Worm (Caenorhabditis elegans) whole organism, young adult: Measurements from ENCODE around the gene arrd-7.

Experiments used
- C06A6.2 ChIP-seq: fragments of 200-800 bp; sonication (Bioruptor generic); conservative IDR thresholded peaks from 2 replicates; pipeline ENCODE4 v1.3.6; 2022; ENCODE audit warnings: missing genetic modification characterization, missing compliant biosample characterization
- C17E4.6 ChIP-seq: fragments of 200-800 bp; sonication (Bioruptor generic); IDR thresholded peaks from 2 replicates; pipeline ENCODE4 v1.3.6; 2022; ENCODE audit warnings: missing genetic modification reagents, missing genetic modification characterization, missing compliant biosample characterization
- D2030.7 ChIP-seq: fragments of 200-800 bp; sonication (Bioruptor generic); IDR thresholded peaks from 2 replicates; pipeline ENCODE4 v1.3.6; 2022; ENCODE audit warnings: missing genetic modification reagents, missing genetic modification characterization, missing compliant biosample characterization
- F10E7.11 ChIP-seq: sonication (generic microtip); optimal IDR thresholded peaks from 2 replicates; lab custom pipeline; 2017; ENCODE audit warnings: mild to moderate bottlenecking, missing genetic modification characterization, moderate library complexity, missing compliant biosample characterization
- F22D6.2 ChIP-seq: sonication (generic microtip); optimal IDR thresholded peaks from 2 replicates; lab custom pipeline; 2016; ENCODE audit warnings: mild to moderate bottlenecking, missing genetic modification characterization, missing compliant biosample characterization
- F23B12.7 ChIP-seq: sonication (generic microtip); optimal IDR thresholded peaks from 2 replicates; lab custom pipeline; 2017; ENCODE audit warnings: missing genetic modification characterization, mild to moderate bottlenecking, missing compliant biosample characterization, antibody characterized with exemption, moderate library complexity; ENCODE audit not compliant: insufficient read depth
- F37B4.10 ChIP-seq: fragments of 200-800 bp; sonication (Bioruptor generic); IDR thresholded peaks from 2 replicates; pipeline ENCODE4 v1.3.6; 2022; ENCODE audit warnings: missing genetic modification characterization, missing compliant biosample characterization
- K12H6.12 ChIP-seq: fragments of 200-800 bp; sonication (Bioruptor generic); optimal IDR thresholded peaks from 2 replicates; lab custom pipeline; 2018; ENCODE audit warnings: mild to moderate bottlenecking, missing genetic modification characterization, missing compliant biosample characterization
- Y53F4B.3 ChIP-seq: fragments of 200-800 bp; sonication (Bioruptor generic); IDR thresholded peaks from 2 replicates; pipeline ENCODE4 v1.3.6; 2022; ENCODE audit warnings: missing genetic modification reagents, missing genetic modification characterization, missing compliant biosample characterization
- Y53G8AR.9 ChIP-seq: fragments of 200-800 bp; sonication (Bioruptor generic); conservative IDR thresholded peaks from 2 replicates; pipeline ENCODE4 v1.3.6; 2022; ENCODE audit warnings: missing genetic modification reagents, missing genetic modification characterization, missing compliant biosample characterization
- Y56A3A.18 ChIP-seq: fragments of 200-800 bp; sonication (Bioruptor generic); IDR thresholded peaks from 2 replicates; pipeline ENCODE4 v1.3.6; 2022; ENCODE audit warnings: missing genetic modification reagents, missing genetic modification characterization, missing compliant biosample characterization
- Y67H2A.10 ChIP-seq: fragments of 200-800 bp; sonication (Bioruptor generic); conservative IDR thresholded peaks from 2 replicates; pipeline ENCODE4 v1.3.6; 2022; ENCODE audit warnings: missing genetic modification reagents, missing genetic modification characterization, missing compliant biosample characterization
- Y95B8A.8 ChIP-seq: fragments of 200-800 bp; sonication (Bioruptor generic); IDR thresholded peaks from 2 replicates; pipeline ENCODE4 v1.3.6; 2022; ENCODE audit warnings: missing genetic modification reagents, missing genetic modification characterization, missing compliant biosample characterization
- ama-1 ChIP-seq, 3 experiments: fragments of 150-350 bp in 1 of 3; sonication (generic microtip) in 2 of 3; optimal IDR thresholded peaks; 2 replicates each; lab custom pipeline; 2014 to 2018; ENCODE audit warnings: missing biosample characterization in 2 of 3, missing genetic modification characterization in 2 of 3, missing genetic modification reagents in 2 of 3
- bed-2 ChIP-seq: fragments of 200-800 bp; sonication (Bioruptor generic); IDR thresholded peaks from 2 replicates; pipeline ENCODE4 v1.3.6; 2022; ENCODE audit warnings: missing genetic modification reagents, missing genetic modification characterization, missing compliant biosample characterization
- cebp-2 ChIP-seq: fragments of 200-800 bp; sonication (Bioruptor generic); IDR thresholded peaks from 2 replicates; pipeline ENCODE4 v1.3.6; 2022; ENCODE audit warnings: missing genetic modification characterization, missing compliant biosample characterization
- ceh-79 ChIP-seq: sonication (generic microtip); optimal IDR thresholded peaks from 2 replicates; lab custom pipeline; 2017; ENCODE audit warnings: mild to moderate bottlenecking, missing genetic modification characterization, missing compliant biosample characterization
- chd-7 ChIP-seq: sonication (generic microtip); optimal IDR thresholded peaks from 2 replicates; lab custom pipeline; 2016; ENCODE audit warnings: mild to moderate bottlenecking, missing genetic modification characterization, moderate library complexity, missing compliant biosample characterization
- die-1 ChIP-seq: sonication (generic microtip); optimal IDR thresholded peaks from 2 replicates; lab custom pipeline; 2016; ENCODE audit warnings: missing genotype, mild to moderate bottlenecking, missing genetic modification characterization, missing compliant biosample characterization
- dpl-1 ChIP-seq: fragments of 150-350 bp; optimal IDR thresholded peaks from 2 replicates; lab custom pipeline; 2014; ENCODE audit warnings: missing biosample characterization, missing genetic modification reagents, missing genetic modification characterization
- fkh-3 ChIP-seq: sonication (generic microtip); optimal IDR thresholded peaks from 2 replicates; lab custom pipeline; 2016; ENCODE audit warnings: mild to moderate bottlenecking, missing genetic modification characterization, missing compliant biosample characterization
- gei-17 ChIP-seq: fragments of 200-800 bp; sonication (Bioruptor generic); optimal IDR thresholded peaks from 2 replicates; lab custom pipeline; 2018; ENCODE audit warnings: mild to moderate bottlenecking, missing genetic modification characterization, missing compliant biosample characterization
- hlh-26 ChIP-seq: fragments of 200-800 bp; sonication (Bioruptor generic); conservative IDR thresholded peaks from 2 replicates; pipeline ENCODE4 v1.3.6; 2022; ENCODE audit warnings: missing genetic modification reagents, missing genetic modification characterization, missing compliant biosample characterization
- hmg-1.2 ChIP-seq: fragments of 200-800 bp; sonication (Bioruptor generic); IDR thresholded peaks from 2 replicates; pipeline ENCODE4 v1.3.6; 2022; ENCODE audit warnings: missing genetic modification reagents, missing genetic modification characterization, missing compliant biosample characterization
- hmg-20 ChIP-seq: fragments of 200-800 bp; sonication (Bioruptor generic); IDR thresholded peaks from 2 replicates; pipeline ENCODE4 v1.3.6; 2022; ENCODE audit warnings: missing genetic modification reagents, missing genetic modification characterization, missing compliant biosample characterization
- let-526 ChIP-seq: fragments of 200-800 bp; sonication (Bioruptor generic); IDR thresholded peaks from 2 replicates; pipeline ENCODE4 v1.3.6; 2022; ENCODE audit warnings: missing genetic modification reagents, missing genetic modification characterization, missing compliant biosample characterization
- lir-1 ChIP-seq: fragments of 200-800 bp; sonication (Bioruptor generic); conservative IDR thresholded peaks from 2 replicates; pipeline ENCODE4 v1.3.6; 2022; ENCODE audit warnings: missing genetic modification reagents, missing genetic modification characterization, missing compliant biosample characterization
- lsl-1 ChIP-seq: fragments of 200-800 bp; sonication (Bioruptor generic); optimal IDR thresholded peaks from 2 replicates; lab custom pipeline; 2018; ENCODE audit warnings: mild to moderate bottlenecking, missing genetic modification characterization, moderate library complexity, missing compliant biosample characterization
- lsy-27 ChIP-seq: sonication (generic microtip); optimal IDR thresholded peaks from 2 replicates; lab custom pipeline; 2017; ENCODE audit warnings: missing genetic modification characterization, mild to moderate bottlenecking, missing compliant biosample characterization, antibody characterized with exemption, missing genotype, borderline replicate concordance; ENCODE audit not compliant: insufficient read depth
- madf-6 ChIP-seq: fragments of 200-800 bp; sonication (Bioruptor generic); IDR thresholded peaks from 2 replicates; pipeline ENCODE4 v1.3.6; 2022; ENCODE audit warnings: missing genetic modification reagents, missing genetic modification characterization, missing compliant biosample characterization
- mel-28 ChIP-seq: sonication (generic microtip); optimal IDR thresholded peaks from 2 replicates; lab custom pipeline; 2016; ENCODE audit warnings: borderline replicate concordance, mild to moderate bottlenecking, missing genetic modification characterization, missing compliant biosample characterization
- nfya-2 ChIP-seq: fragments of 200-800 bp; sonication (Bioruptor generic); IDR thresholded peaks from 2 replicates; pipeline ENCODE4 v1.3.6; 2022; ENCODE audit warnings: missing genetic modification reagents, missing genetic modification characterization, missing compliant biosample characterization
- nfyb-1 ChIP-seq: fragments of 200-800 bp; sonication (Bioruptor generic); IDR thresholded peaks from 2 replicates; pipeline ENCODE4 v1.3.6; 2022; ENCODE audit warnings: missing genetic modification reagents, missing genetic modification characterization, missing compliant biosample characterization
- nhr-120 ChIP-seq: fragments of 200-800 bp; sonication (Bioruptor generic); IDR thresholded peaks from 2 replicates; pipeline ENCODE4 v1.3.6; 2022; ENCODE audit warnings: missing genetic modification characterization, missing compliant biosample characterization
- pbrm-1 ChIP-seq: fragments of 200-800 bp; sonication (Bioruptor generic); IDR thresholded peaks from 2 replicates; pipeline ENCODE4 v1.3.6; 2022; ENCODE audit warnings: missing genetic modification reagents, missing genetic modification characterization, missing compliant biosample characterization
- rcor-1 ChIP-seq: fragments of 200-800 bp; sonication (Bioruptor generic); IDR thresholded peaks from 2 replicates; pipeline ENCODE4 v1.3.6; 2022; ENCODE audit warnings: missing genetic modification reagents, missing genetic modification characterization, missing compliant biosample characterization
- sea-2 ChIP-seq: fragments of 200-800 bp; sonication (Bioruptor generic); IDR thresholded peaks from 2 replicates; pipeline ENCODE4 v1.3.6; 2022; ENCODE audit warnings: missing genetic modification characterization, missing compliant biosample characterization
- snpc-1.1 ChIP-seq: sonication (generic microtip); optimal IDR thresholded peaks from 2 replicates; lab custom pipeline; 2017; ENCODE audit warnings: missing genetic modification characterization, mild to moderate bottlenecking, missing compliant biosample characterization, antibody characterized with exemption, moderate library complexity, missing genotype, missing genetic modification reagents; ENCODE audit not compliant: insufficient read depth
- snpc-4 ChIP-seq, 5 experiments: fragments of 150-350 bp in 1 of 5; sonication (generic microtip) in 4 of 5; optimal IDR thresholded peaks; 2 replicates each; lab custom pipeline; 2014 to 2018; ENCODE audit warnings: missing genetic modification characterization in 5 of 5, missing biosample characterization in 3 of 5, antibody characterized with exemption in 2 of 5, mild to moderate bottlenecking in 2 of 5, missing compliant biosample characterization in 2 of 5, missing genotype in 2 of 5, moderate library complexity in 2 of 5, missing genetic modification reagents in 1 of 5
- somi-1 ChIP-seq: fragments of 200-800 bp; sonication (Bioruptor generic); optimal IDR thresholded peaks from 2 replicates; lab custom pipeline; 2018; ENCODE audit warnings: mild to moderate bottlenecking, missing genetic modification characterization, missing compliant biosample characterization
- tbx-9 ChIP-seq: sonication (generic microtip); optimal IDR thresholded peaks from 2 replicates; lab custom pipeline; 2016; ENCODE audit warnings: borderline replicate concordance, missing genetic modification characterization, inconsistent platforms, missing compliant biosample characterization
- unc-130 ChIP-seq: sonication (generic microtip); optimal IDR thresholded peaks from 2 replicates; lab custom pipeline; 2016; ENCODE audit warnings: missing genetic modification reagents, missing genetic modification characterization, missing compliant biosample characterization
- xnd-1 ChIP-seq: sonication (generic microtip); optimal IDR thresholded peaks from 2 replicates; lab custom pipeline; 2016; ENCODE audit warnings: missing genotype, missing genetic modification reagents, missing genetic modification characterization, missing compliant biosample characterization
- zim-3 ChIP-seq: sonication (generic microtip); optimal IDR thresholded peaks from 2 replicates; lab custom pipeline; 2017; ENCODE audit warnings: mild to moderate bottlenecking, missing genetic modification characterization, moderate library complexity, missing compliant biosample characterization
- ztf-25 ChIP-seq: fragments of 200-800 bp; sonication (Bioruptor generic); IDR thresholded peaks from 2 replicates; pipeline ENCODE4 v1.3.6; 2022; ENCODE audit warnings: missing genetic modification reagents, missing genetic modification characterization, missing compliant biosample characterization
- ztf-28 ChIP-seq: fragments of 200-800 bp; sonication (Bioruptor generic); IDR thresholded peaks from 2 replicates; pipeline ENCODE4 v1.3.6; 2022; ENCODE audit warnings: missing genetic modification reagents, missing genetic modification characterization, missing compliant biosample characterization
- ztf-3 ChIP-seq: fragments of 200-800 bp; sonication (Bioruptor generic); optimal IDR thresholded peaks from 2 replicates; lab custom pipeline; 2018; ENCODE audit warnings: mild to moderate bottlenecking, missing genetic modification characterization, missing compliant biosample characterization

Gene arrd-7

DNA sequence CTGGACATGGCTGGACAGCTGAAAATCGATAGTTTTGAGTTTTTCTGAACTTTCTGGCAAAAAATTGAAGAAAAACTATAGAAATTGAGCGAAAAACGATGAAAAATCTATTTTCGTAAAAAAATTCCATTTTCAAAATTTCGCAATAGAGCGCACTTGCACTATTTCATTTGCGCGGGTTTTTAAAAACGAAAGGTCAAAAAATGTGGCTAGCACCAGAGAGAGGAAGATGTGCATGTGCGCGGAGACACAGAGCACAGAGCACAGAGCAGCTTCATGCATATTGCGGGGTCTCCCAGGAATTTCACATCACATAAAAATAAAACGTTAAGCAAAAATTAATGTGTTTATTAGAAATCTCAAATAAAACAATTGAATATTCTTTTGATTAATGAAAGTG, 45.4 kb upstream of the arrd-7 start, which contains the start of gene Y17G7B.18 (continued):
- TF ChIP-seq K12H6.12 (tag; lab: Kevin White, UChicago) (no peak), cebp-2 (no peak), Y53G8AR.9 (GFP tag; lab: Robert Waterston, UW) (no peak), lir-1 (GFP tag; lab: Robert Waterston, UW) (no peak), rcor-1 (GFP tag; lab: Robert Waterston, UW) (no peak), Y67H2A.10 (GFP tag; lab: Robert Waterston, UW) (no peak), mel-28 (tag; lab: Kevin White, UChicago) (no peak), ceh-79 (tag; lab: Kevin White, UChicago) (no peak), gei-17 (GFP tag; lab: Kevin White, UChicago) (no peak), somi-1 (GFP tag; lab: Kevin White, UChicago) (no peak), F10E7.11 (tag; lab: Kevin White, UChicago) (no peak), ama-1 (optimal IDR thresholded peaks at IDR 0.05; lab: Kevin White, UChicago) (no peak), ama-1 (GFP tag; optimal IDR thresholded peaks at IDR 0.05; lab: Kevin White, UChicago) (no peak), Y53F4B.3 (GFP tag; lab: Robert Waterston, UW) (no peak), bed-2 (no peak), madf-6 (GFP tag; lab: Robert Waterston, UW) (0 out of 2 replicates have a peak, but pooled peaks have one; percentile 35), lsl-1 (GFP tag; lab: Kevin White, UChicago) (peak; percentile 34), snpc-1.1 (tag; lab: Kevin White, UChicago) (no peak), sea-2 (GFP tag; lab: Robert Waterston, UW) (no peak), zim-3 (no peak), xnd-1 (tag; lab: Kevin White, UChicago) (no peak), F37B4.10 (GFP tag; lab: Robert Waterston, UW) (no peak), C17E4.6 (GFP tag; lab: Robert Waterston, UW) (no peak), nfya-2 (no peak), nfyb-1 (GFP tag; lab: Robert Waterston, UW) (no peak), chd-7 (no peak), fkh-3 (no peak), tbx-9 (tag; lab: Kevin White, UChicago) (no peak), F23B12.7 (tag; lab: Kevin White, UChicago) (peak; percentile 21), let-526 (GFP tag; lab: Robert Waterston, UW) (no peak), hmg-1.2 (GFP tag; lab: Robert Waterston, UW) (peak; percentile 11; the same call in 1 of the 2 replicates), C06A6.2 (GFP tag; lab: Robert Waterston, UW) (no peak), dpl-1 (peak; percentile 85), hlh-26 (GFP tag; lab: Robert Waterston, UW) (no peak), nhr-120 (GFP tag; lab: Robert Waterston, UW) (no peak), hmg-20 (GFP tag; lab: Robert Waterston, UW) (no peak), Y56A3A.18 (no peak), Y95B8A.8 (GFP tag; lab: Robert Waterston, UW) (no peak), ztf-28 (GFP tag; lab: Robert Waterston, UW) (no peak), snpc-4 (GFP tag; optimal IDR thresholded peaks at IDR 0.05; lab: Kevin White, UChicago) (no peak), snpc-4 (tag; optimal IDR thresholded peaks at IDR 0.05; lab: Kevin White, UChicago) (no peak), ztf-25 (GFP tag; lab: Robert Waterston, UW) (no peak), D2030.7 (GFP tag; lab: Robert Waterston, UW) (no peak), die-1 (no peak), lsy-27 (no peak), ztf-3 (GFP tag; lab: Kevin White, UChicago) (no peak), pbrm-1 (GFP tag; lab: Robert Waterston, UW) (peak; percentile 19; the same call in 1 of the 2 replicates), F22D6.2 (no peak), unc-130 (GFP tag; lab: Kevin White, UChicago) (no peak)
- TF ChIP-seq, all 124 proteins: peak for 17
